Worm (Caenorhabditis elegans) whole organism, young adult: ENCODE measurements around the gene trpp-6.

Source experiments
- B0019.2 ChIP-seq: fragments of 200-800 bp; sonication (Bioruptor generic); conservative IDR thresholded peaks from 2 replicates; pipeline ENCODE4 v1.3.6; 2022; ENCODE audit warnings: missing genetic modification reagents, missing genetic modification characterization, missing compliant biosample characterization
- B0261.1 ChIP-seq: sonication (generic microtip); optimal IDR thresholded peaks from 2 replicates; lab custom pipeline; 2016; ENCODE audit warnings: mild to moderate bottlenecking, missing genetic modification characterization, moderate library complexity, missing compliant biosample characterization
- B0336.3 ChIP-seq: fragments of 200-800 bp; sonication (Bioruptor generic); IDR thresholded peaks from 2 replicates; pipeline ENCODE4 v1.3.6; 2022; ENCODE audit warnings: missing genetic modification characterization, missing compliant biosample characterization
- C06A6.2 ChIP-seq: fragments of 200-800 bp; sonication (Bioruptor generic); conservative IDR thresholded peaks from 2 replicates; pipeline ENCODE4 v1.3.6; 2022; ENCODE audit warnings: missing genetic modification characterization, missing compliant biosample characterization
- C17E4.6 ChIP-seq: fragments of 200-800 bp; sonication (Bioruptor generic); IDR thresholded peaks from 2 replicates; pipeline ENCODE4 v1.3.6; 2022; ENCODE audit warnings: missing genetic modification reagents, missing genetic modification characterization, missing compliant biosample characterization
- F22D6.2 ChIP-seq: sonication (generic microtip); optimal IDR thresholded peaks from 2 replicates; lab custom pipeline; 2016; ENCODE audit warnings: mild to moderate bottlenecking, missing genetic modification characterization, missing compliant biosample characterization
- F39B2.1 ChIP-seq: fragments of 200-800 bp; sonication (Bioruptor generic); IDR thresholded peaks from 2 replicates; pipeline ENCODE4 v1.3.6; 2022; ENCODE audit warnings: missing genetic modification reagents, missing genetic modification characterization, missing compliant biosample characterization
- F49E8.2 ChIP-seq: sonication (generic microtip); optimal IDR thresholded peaks from 3 replicates; lab custom pipeline; 2017; ENCODE audit warnings: missing genetic modification characterization, mild to moderate bottlenecking, missing compliant biosample characterization, antibody characterized with exemption, moderate library complexity; ENCODE audit not compliant: insufficient read depth
- F57A8.1 ChIP-seq: fragments of 200-800 bp; sonication (Bioruptor generic); optimal IDR thresholded peaks from 2 replicates; lab custom pipeline; 2018; ENCODE audit warnings: mild to moderate bottlenecking, missing genetic modification characterization, moderate library complexity, missing compliant biosample characterization
- K12H6.12 ChIP-seq: fragments of 200-800 bp; sonication (Bioruptor generic); optimal IDR thresholded peaks from 2 replicates; lab custom pipeline; 2018; ENCODE audit warnings: mild to moderate bottlenecking, missing genetic modification characterization, missing compliant biosample characterization
- T07F8.4 ChIP-seq: sonication (generic microtip); optimal IDR thresholded peaks from 2 replicates; lab custom pipeline; 2016; ENCODE audit warnings: mild to moderate bottlenecking, missing genetic modification characterization, moderate library complexity, missing compliant biosample characterization
- T26A5.8 ChIP-seq: sonication (generic microtip); optimal IDR thresholded peaks from 2 replicates; lab custom pipeline; 2016; ENCODE audit warnings: missing genetic modification characterization, missing compliant biosample characterization
- Y56A3A.18 ChIP-seq: fragments of 200-800 bp; sonication (Bioruptor generic); IDR thresholded peaks from 2 replicates; pipeline ENCODE4 v1.3.6; 2022; ENCODE audit warnings: missing genetic modification reagents, missing genetic modification characterization, missing compliant biosample characterization
- aptf-3 ChIP-seq: fragments of 200-800 bp; sonication (Bioruptor generic); IDR thresholded peaks from 2 replicates; pipeline ENCODE4 v1.3.6; 2022; ENCODE audit warnings: missing genetic modification characterization, missing compliant biosample characterization
- attf-5 ChIP-seq: fragments of 200-800 bp; sonication (Bioruptor generic); optimal IDR thresholded peaks from 2 replicates; lab custom pipeline; 2018; ENCODE audit warnings: mild to moderate bottlenecking, missing genetic modification characterization, missing compliant biosample characterization
- cebp-1 ChIP-seq, 2 experiments: fragments of 200-800 bp in 1 of 2; sonication (Bioruptor generic) in 1 of 2; sonication (generic microtip) in 1 of 2; IDR thresholded peaks in 1 of 2; optimal IDR thresholded peaks in 1 of 2; 2 replicates each; pipeline versions ENCODE4 v1.3.6 to Lab custom; 2017 to 2022; ENCODE audit warnings: missing compliant biosample characterization in 2 of 2, missing genetic modification characterization in 2 of 2, mild to moderate bottlenecking in 1 of 2, missing genetic modification reagents in 1 of 2, moderate library complexity in 1 of 2
- ceh-100 ChIP-seq: fragments of 200-800 bp; sonication (Bioruptor generic); IDR thresholded peaks from 2 replicates; pipeline ENCODE4 v1.3.6; 2022; ENCODE audit warnings: missing genetic modification reagents, missing genetic modification characterization, missing compliant biosample characterization
- ceh-91 ChIP-seq: fragments of 200-800 bp; sonication (Bioruptor generic); IDR thresholded peaks from 2 replicates; pipeline ENCODE4 v1.3.6; 2022; ENCODE audit warnings: missing genetic modification reagents, missing genetic modification characterization, missing compliant biosample characterization
- chd-7 ChIP-seq: sonication (generic microtip); optimal IDR thresholded peaks from 2 replicates; lab custom pipeline; 2016; ENCODE audit warnings: mild to moderate bottlenecking, missing genetic modification characterization, moderate library complexity, missing compliant biosample characterization
- die-1 ChIP-seq: sonication (generic microtip); optimal IDR thresholded peaks from 2 replicates; lab custom pipeline; 2016; ENCODE audit warnings: missing genotype, mild to moderate bottlenecking, missing genetic modification characterization, missing compliant biosample characterization
- dpff-1 ChIP-seq: sonication (generic microtip); optimal IDR thresholded peaks from 2 replicates; lab custom pipeline; 2017; ENCODE audit warnings: mild to moderate bottlenecking, missing genetic modification characterization, missing compliant biosample characterization
- dpl-1 ChIP-seq: fragments of 150-350 bp; optimal IDR thresholded peaks from 2 replicates; lab custom pipeline; 2014; ENCODE audit warnings: missing biosample characterization, missing genetic modification reagents, missing genetic modification characterization
- egl-44 ChIP-seq: fragments of 200-800 bp; sonication (Bioruptor generic); IDR thresholded peaks from 2 replicates; pipeline ENCODE4 v1.3.6; 2022; ENCODE audit warnings: missing genetic modification reagents, missing genetic modification characterization, missing compliant biosample characterization
- ekl-4 ChIP-seq: fragments of 200-800 bp; sonication (Bioruptor generic); IDR thresholded peaks from 2 replicates; pipeline ENCODE4 v1.3.6; 2022; ENCODE audit warnings: missing genetic modification reagents, missing genetic modification characterization, missing compliant biosample characterization
- him-1 ChIP-seq: sonication (generic microtip); optimal IDR thresholded peaks from 2 replicates; lab custom pipeline; 2016; ENCODE audit warnings: missing genotype, missing genetic modification reagents, missing genetic modification characterization, missing compliant biosample characterization
- hlh-26 ChIP-seq: fragments of 200-800 bp; sonication (Bioruptor generic); conservative IDR thresholded peaks from 2 replicates; pipeline ENCODE4 v1.3.6; 2022; ENCODE audit warnings: missing genetic modification reagents, missing genetic modification characterization, missing compliant biosample characterization
- hmg-1.2 ChIP-seq: fragments of 200-800 bp; sonication (Bioruptor generic); IDR thresholded peaks from 2 replicates; pipeline ENCODE4 v1.3.6; 2022; ENCODE audit warnings: missing genetic modification reagents, missing genetic modification characterization, missing compliant biosample characterization
- hmg-20 ChIP-seq: fragments of 200-800 bp; sonication (Bioruptor generic); IDR thresholded peaks from 2 replicates; pipeline ENCODE4 v1.3.6; 2022; ENCODE audit warnings: missing genetic modification reagents, missing genetic modification characterization, missing compliant biosample characterization
- let-526 ChIP-seq: fragments of 200-800 bp; sonication (Bioruptor generic); IDR thresholded peaks from 2 replicates; pipeline ENCODE4 v1.3.6; 2022; ENCODE audit warnings: missing genetic modification reagents, missing genetic modification characterization, missing compliant biosample characterization
- lin-26 ChIP-seq: fragments of 200-800 bp; sonication (Bioruptor generic); IDR thresholded peaks from 2 replicates; pipeline ENCODE4 v1.3.6; 2022; ENCODE audit warnings: missing genetic modification reagents, missing genetic modification characterization, missing compliant biosample characterization
- madf-8 ChIP-seq: fragments of 200-800 bp; sonication (Bioruptor generic); conservative IDR thresholded peaks from 2 replicates; pipeline ENCODE4 v1.3.6; 2022; ENCODE audit warnings: missing genetic modification reagents, missing genetic modification characterization, missing compliant biosample characterization
- mes-4 ChIP-seq: sonication (generic microtip); optimal IDR thresholded peaks from 2 replicates; lab custom pipeline; 2016; ENCODE audit warnings: missing genotype, missing genetic modification characterization, missing compliant biosample characterization
- nfya-1 ChIP-seq: sonication (generic microtip); optimal IDR thresholded peaks from 2 replicates; lab custom pipeline; 2017; ENCODE audit warnings: antibody characterized with exemption, missing compliant biosample characterization, missing genetic modification characterization, borderline replicate concordance; ENCODE audit not compliant: insufficient read depth
- nhr-179 ChIP-seq: sonication (generic microtip); optimal IDR thresholded peaks from 2 replicates; lab custom pipeline; 2016; ENCODE audit warnings: mild to moderate bottlenecking, missing genetic modification characterization, missing compliant biosample characterization
- nhr-27 ChIP-seq: fragments of 200-800 bp; sonication (Bioruptor generic); optimal IDR thresholded peaks from 2 replicates; lab custom pipeline; 2018; ENCODE audit warnings: mild to moderate bottlenecking, missing genetic modification characterization, moderate library complexity, missing compliant biosample characterization
- nhr-80 ChIP-seq: sonication (generic microtip); optimal IDR thresholded peaks from 2 replicates; lab custom pipeline; 2016; ENCODE audit warnings: missing genetic modification characterization, missing compliant biosample characterization
- pha-4 ChIP-seq: fragments of 150-350 bp; sonication (generic microtip); optimal IDR thresholded peaks from 2 replicates; lab custom pipeline; 2014; ENCODE audit warnings: missing biosample characterization, missing genetic modification reagents, missing genetic modification characterization
- rcor-1 ChIP-seq: fragments of 200-800 bp; sonication (Bioruptor generic); IDR thresholded peaks from 2 replicates; pipeline ENCODE4 v1.3.6; 2022; ENCODE audit warnings: missing genetic modification reagents, missing genetic modification characterization, missing compliant biosample characterization
- sea-2 ChIP-seq: fragments of 200-800 bp; sonication (Bioruptor generic); IDR thresholded peaks from 2 replicates; pipeline ENCODE4 v1.3.6; 2022; ENCODE audit warnings: missing genetic modification characterization, missing compliant biosample characterization
- snpc-1.1 ChIP-seq: sonication (generic microtip); optimal IDR thresholded peaks from 2 replicates; lab custom pipeline; 2017; ENCODE audit warnings: missing genetic modification characterization, mild to moderate bottlenecking, missing compliant biosample characterization, antibody characterized with exemption, moderate library complexity, missing genotype, missing genetic modification reagents; ENCODE audit not compliant: insufficient read depth
- somi-1 ChIP-seq: fragments of 200-800 bp; sonication (Bioruptor generic); optimal IDR thresholded peaks from 2 replicates; lab custom pipeline; 2018; ENCODE audit warnings: mild to moderate bottlenecking, missing genetic modification characterization, missing compliant biosample characterization
- sptf-2 ChIP-seq: fragments of 200-800 bp; sonication (Bioruptor generic); optimal IDR thresholded peaks from 2 replicates; lab custom pipeline; 2018; ENCODE audit warnings: mild to moderate bottlenecking, missing genetic modification characterization, missing compliant biosample characterization
- unc-130 ChIP-seq: sonication (generic microtip); optimal IDR thresholded peaks from 2 replicates; lab custom pipeline; 2016; ENCODE audit warnings: missing genetic modification reagents, missing genetic modification characterization, missing compliant biosample characterization
- unc-62 ChIP-seq: fragments of 150-350 bp; optimal IDR thresholded peaks from 2 replicates; lab custom pipeline; 2014; ENCODE audit warnings: missing biosample characterization, missing genetic modification reagents, missing genetic modification characterization
- zfh-2 ChIP-seq: fragments of 200-800 bp; sonication (Bioruptor generic); conservative IDR thresholded peaks from 2 replicates; pipeline ENCODE4 v1.3.6; 2022; ENCODE audit warnings: missing genetic modification reagents, missing genetic modification characterization, missing compliant biosample characterization
- ztf-18 ChIP-seq: sonication (generic microtip); optimal IDR thresholded peaks from 2 replicates; lab custom pipeline; 2016; ENCODE audit warnings: missing genotype, mild to moderate bottlenecking, missing genetic modification characterization, missing compliant biosample characterization
- ztf-22 ChIP-seq: fragments of 200-800 bp; sonication (Bioruptor generic); optimal IDR thresholded peaks from 2 replicates; lab custom pipeline; 2018; ENCODE audit warnings: mild to moderate bottlenecking, missing genetic modification characterization, moderate library complexity, missing compliant biosample characterization
- ztf-25 ChIP-seq: fragments of 200-800 bp; sonication (Bioruptor generic); IDR thresholded peaks from 2 replicates; pipeline ENCODE4 v1.3.6; 2022; ENCODE audit warnings: missing genetic modification reagents, missing genetic modification characterization, missing compliant biosample characterization

trpp-6 gene

DNA sequence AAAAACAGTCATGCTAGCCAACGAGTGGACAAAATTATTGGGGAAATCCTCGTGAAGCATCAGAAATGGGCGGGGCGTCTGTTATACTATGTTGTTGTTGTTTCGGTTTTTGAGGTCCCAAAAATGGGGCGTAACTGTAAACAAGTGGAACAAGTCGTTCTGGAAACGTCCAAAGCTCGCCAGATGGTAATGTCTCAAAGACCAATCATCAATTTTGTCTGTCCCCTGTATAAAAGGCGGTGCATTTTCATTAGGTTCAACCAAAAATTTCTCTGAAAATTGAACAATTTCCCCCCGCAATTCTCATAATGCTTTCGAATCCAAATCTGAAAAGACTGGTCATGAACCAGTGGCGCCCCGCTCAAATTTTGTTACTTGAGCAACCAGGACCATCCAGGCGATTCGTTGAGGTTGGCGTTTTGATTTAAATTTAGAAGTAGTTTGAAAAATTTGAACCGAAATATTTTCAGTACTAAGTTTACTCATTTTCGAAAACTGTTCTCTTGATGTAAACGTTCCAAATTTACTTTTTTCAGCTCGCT lies 27.5 kb downstream of the trpp-6 start (continued):
- TF ChIP-seq Y56A3A.18 (no peak), unc-62 (GFP tag; lab: Kevin White, UChicago) (no peak), B0261.1 (tag; lab: Kevin White, UChicago) (no peak), mes-4 (no peak), sptf-2 (GFP tag; lab: Kevin White, UChicago) (no peak), ceh-91 (no peak; the same call in 1 of the 2 replicates), sea-2 (GFP tag; lab: Robert Waterston, UW) (no peak), hmg-20 (GFP tag; lab: Robert Waterston, UW) (no peak), zfh-2 (GFP tag; lab: Robert Waterston, UW) (no peak), B0336.3 (GFP tag; lab: Robert Waterston, UW) (peak; percentile 41; the same call in 1 of the 2 replicates), nfya-1 (no peak), nhr-80 (no peak), B0019.2 (GFP tag; lab: Robert Waterston, UW) (no peak), somi-1 (GFP tag; lab: Kevin White, UChicago) (no peak), him-1 (tag; lab: Kevin White, UChicago) (no peak), nhr-179 (tag; lab: Kevin White, UChicago) (no peak), hlh-26 (GFP tag; lab: Robert Waterston, UW) (no peak), pha-4 (tag; lab: Kevin White, UChicago) (no peak), lin-26 (GFP tag; lab: Robert Waterston, UW) (peak; percentile 43; the same call in 1 of the 2 replicates), T07F8.4 (no peak), ceh-100 (GFP tag; lab: Robert Waterston, UW) (no peak), ztf-22 (no peak), F57A8.1 (GFP tag; lab: Kevin White, UChicago) (no peak), snpc-1.1 (tag; lab: Kevin White, UChicago) (no peak), C06A6.2 (no peak), F22D6.2 (tag; lab: Kevin White, UChicago) (no peak), F39B2.1 (no peak), attf-5 (GFP tag; lab: Kevin White, UChicago) (peak; percentile 1), ztf-25 (no peak), T26A5.8 (tag; lab: Kevin White, UChicago) (no peak), madf-8 (GFP tag; lab: Robert Waterston, UW) (no peak; the same call in 1 of the 2 replicates), dpff-1 (no peak), let-526 (0 out of 2 replicates have a peak, but pooled peaks have one; percentile 28), nhr-27 (tag; lab: Kevin White, UChicago) (no peak), dpl-1 (GFP tag; lab: Kevin White, UChicago) (no peak), ekl-4 (GFP tag; lab: Robert Waterston, UW) (no peak), unc-130 (GFP tag; lab: Kevin White, UChicago) (no peak), chd-7 (no peak), die-1 (tag; lab: Kevin White, UChicago) (no peak), F49E8.2 (tag; lab: Kevin White, UChicago) (peak; percentile 7), hmg-1.2 (GFP tag; lab: Robert Waterston, UW) (no peak), C17E4.6 (GFP tag; lab: Robert Waterston, UW) (no peak; the same call in 1 of the 2 replicates), rcor-1 (no peak), ztf-18 (no peak), aptf-3 (GFP tag; lab: Robert Waterston, UW) (0 out of 2 replicates have a peak, but pooled peaks have one; percentile 36), K12H6.12 (tag; lab: Kevin White, UChicago) (no peak), cebp-1 (GFP tag; IDR thresholded peaks at IDR 0.05; lab: Robert Waterston, UW) (no peak), cebp-1 (tag; optimal IDR thresholded peaks at IDR 0.05; lab: Kevin White, UChicago) (peak; percentile 60), egl-44 (GFP tag; lab: Robert Waterston, UW) (no peak; the same call in 1 of the 2 replicates)
